Worm (Caenorhabditis elegans) whole organism, L3 larva: ENCODE data around the gene ZK455.5.

ENCODE experiments used
- lin-15B ChIP-seq: fragments of 150-350 bp; optimal IDR thresholded peaks from 2 replicates; lab custom pipeline; 2014; ENCODE audit warnings: missing biosample characterization, missing genetic modification characterization
- nfya-1 ChIP-seq: sonication (generic microtip); optimal IDR thresholded peaks from 2 replicates; lab custom pipeline; 2017; ENCODE audit warnings: missing genetic modification characterization, mild to moderate bottlenecking, missing compliant biosample characterization, antibody characterized with exemption, moderate library complexity; ENCODE audit not compliant: insufficient read depth
- skn-1 ChIP-seq: fragments of 150-350 bp; optimal IDR thresholded peaks from 2 replicates; lab custom pipeline; 2014; ENCODE audit warnings: missing biosample characterization, missing genetic modification characterization

ce11 chrX:11305773-11306172 lies 21.0 kb downstream of the ZK455.5 start, which contains the start of gene F08G12.1:
- TF ChIP-seq lin-15B (tag; lab: Kevin White, UChicago) = no peak
- TF ChIP-seq nfya-1 (tag; lab: Kevin White, UChicago) = no peak
- TF ChIP-seq skn-1 = no peak
